Fruit fly (Drosophila melanogaster) whole organism, embryonic: ENCODE measurements around the gene crm.

Source experiments
- BEAF-32 ChIP-seq: fragments of 200-800 bp; sonication (Bioruptor generic); optimal IDR thresholded peaks from 3 replicates; lab custom pipeline; 2017; ENCODE audit warnings: missing biosample characterization, missing genetic modification characterization, mild to moderate bottlenecking, moderate library complexity, missing genetic modification reagents
- Bdp1 ChIP-seq: fragments of 200-800 bp; sonication (Bioruptor generic); optimal IDR thresholded peaks from 3 replicates; lab custom pipeline; 2016; ENCODE audit warnings: missing biosample characterization, missing genetic modification characterization
- CG10267 ChIP-seq: fragments of 200-800 bp; sonication (Bioruptor generic); optimal IDR thresholded peaks from 2 replicates; lab custom pipeline; 2018; ENCODE audit warnings: missing biosample characterization, mild to moderate bottlenecking, missing genetic modification characterization, moderate library complexity
- CG12942 ChIP-seq: fragments of 200-800 bp; sonication (Bioruptor generic); optimal IDR thresholded peaks from 3 replicates; lab custom pipeline; 2016; ENCODE audit warnings: missing biosample characterization, missing genetic modification characterization
- CG15514 ChIP-seq: fragments of 200-800 bp; sonication (Bioruptor generic); optimal IDR thresholded peaks from 3 replicates; lab custom pipeline; 2017; ENCODE audit warnings: missing biosample characterization, missing genetic modification characterization, mild to moderate bottlenecking, moderate library complexity, missing genetic modification reagents
- CG15601 ChIP-seq: fragments of 200-800 bp; sonication (Bioruptor generic); optimal IDR thresholded peaks from 3 replicates; lab custom pipeline; 2019; ENCODE audit warnings: missing biosample characterization, mild to moderate bottlenecking, missing genetic modification characterization, moderate library complexity
- CG1603 ChIP-seq: fragments of 200-800 bp; sonication (Bioruptor generic); optimal IDR thresholded peaks from 2 replicates; lab custom pipeline; 2019; ENCODE audit warnings: missing biosample characterization, mild to moderate bottlenecking, missing genetic modification characterization, moderate library complexity
- CG18764 ChIP-seq: fragments of 200-800 bp; sonication (Bioruptor generic); optimal IDR thresholded peaks from 3 replicates; lab custom pipeline; 2016; ENCODE audit warnings: missing biosample characterization, missing genetic modification characterization
- CG2116 ChIP-seq: fragments of 200-800 bp; sonication (Bioruptor generic); optimal IDR thresholded peaks from 3 replicates; lab custom pipeline; 2018; ENCODE audit warnings: missing biosample characterization, mild to moderate bottlenecking, missing genetic modification characterization
- CG30403 ChIP-seq: fragments of 200-800 bp; sonication (Bioruptor generic); optimal IDR thresholded peaks from 3 replicates; lab custom pipeline; 2016; ENCODE audit warnings: missing biosample characterization, missing genetic modification characterization
- CG31441 ChIP-seq: fragments of 200-800 bp; sonication (Bioruptor generic); IDR thresholded peaks from 2 replicates; pipeline ENCODE4 v1.3.6; 2022; ENCODE audit warnings: missing biosample characterization, missing genetic modification characterization
- CG34422 ChIP-seq: fragments of 200-800 bp; sonication (Bioruptor generic); IDR thresholded peaks from 3 replicates; pipeline ENCODE4 v1.3.6; 2022; ENCODE audit warnings: missing biosample characterization, missing genetic modification characterization
- CG8089 ChIP-seq: fragments of 200-800 bp; sonication (Bioruptor generic); optimal IDR thresholded peaks from 3 replicates; lab custom pipeline; 2016; ENCODE audit warnings: missing biosample characterization, missing genetic modification characterization
- CG8290 ChIP-seq, 3 experiments: fragments of 200-800 bp; sonication (Bioruptor generic); optimal IDR thresholded peaks; 2 replicates each; lab custom pipeline; 2016 to 2019; ENCODE audit warnings: missing biosample characterization in 3 of 3, missing genetic modification characterization in 3 of 3, mild to moderate bottlenecking in 2 of 3, moderate library complexity in 1 of 3
- Deaf1 ChIP-seq: fragments of 200-800 bp; optimal IDR thresholded peaks from 3 replicates; lab custom pipeline; 2019; ENCODE audit warnings: missing biosample characterization, mild to moderate bottlenecking, missing genetic modification characterization, moderate library complexity
- Dll ChIP-seq: fragments of 200-800 bp; sonication (Bioruptor generic); IDR thresholded peaks from 4 replicates; pipeline ENCODE4 v1.3.6; 2022; ENCODE audit warnings: missing biosample characterization, missing genetic modification characterization; ENCODE audit not compliant: partially characterized antibody
- Doc3 ChIP-seq: fragments of 200-800 bp; sonication (Bioruptor generic); IDR thresholded peaks from 3 replicates; pipeline ENCODE4 v1.3.6; 2022; ENCODE audit warnings: missing biosample characterization, missing genetic modification characterization; ENCODE audit not compliant: partially characterized antibody
- Dref ChIP-seq: fragments of 200-800 bp; sonication (Bioruptor generic); IDR thresholded peaks from 2 replicates; pipeline ENCODE4 v1.3.6; 2022; ENCODE audit warnings: missing biosample characterization, missing genetic modification characterization
- ERR ChIP-seq: fragments of 200-800 bp; sonication (Bioruptor generic); optimal IDR thresholded peaks from 2 replicates; lab custom pipeline; 2016; ENCODE audit warnings: missing biosample characterization, missing genetic modification characterization
- Ets97D ChIP-seq: fragments of 200-800 bp; sonication (Bioruptor generic); optimal IDR thresholded peaks from 3 replicates; lab custom pipeline; 2016; ENCODE audit warnings: missing biosample characterization, missing genetic modification characterization
- HLH4C ChIP-seq: fragments of 200-800 bp; sonication (Bioruptor generic); IDR thresholded peaks from 3 replicates; pipeline ENCODE4 v1.3.6; 2022; ENCODE audit warnings: missing biosample characterization, missing genetic modification characterization; ENCODE audit not compliant: partially characterized antibody
- MBD-R2 ChIP-seq: fragments of 200-800 bp; sonication (Bioruptor generic); IDR thresholded peaks from 2 replicates; pipeline ENCODE4 v1.3.6; 2022; ENCODE audit warnings: missing biosample characterization, missing genetic modification characterization
- MESR4 ChIP-seq: fragments of 200-800 bp; sonication (Bioruptor generic); optimal IDR thresholded peaks from 2 replicates; lab custom pipeline; 2018; ENCODE audit warnings: missing biosample characterization, mild to moderate bottlenecking, missing genetic modification characterization, moderate library complexity
- Med ChIP-seq: fragments of 200-800 bp; sonication (Bioruptor generic); peaks from one replicate; lab custom pipeline; 2016; ENCODE audit warnings: missing biosample characterization, missing genetic modification characterization, mild to moderate bottlenecking, inconsistent platforms, moderate library complexity
- Myb ChIP-seq: fragments of 200-800 bp; sonication (Bioruptor generic); optimal IDR thresholded peaks from 2 replicates; lab custom pipeline; 2016; ENCODE audit warnings: missing biosample characterization, missing genetic modification characterization
- Oli ChIP-seq: fragments of 200-800 bp; sonication (Bioruptor generic); optimal IDR thresholded peaks from 2 replicates; lab custom pipeline; 2018; ENCODE audit warnings: missing biosample characterization, mild to moderate bottlenecking, missing genetic modification characterization, moderate library complexity
- Ravus ChIP-seq: fragments of 200-800 bp; sonication (Bioruptor generic); IDR thresholded peaks from 2 replicates; pipeline ENCODE4 v1.3.6; 2022; ENCODE audit warnings: missing biosample characterization, missing genetic modification characterization
- Scr ChIP-seq: fragments of 200-800 bp; sonication (Bioruptor generic); IDR thresholded peaks from 2 replicates; pipeline ENCODE4 v1.3.6; 2022; ENCODE audit warnings: missing biosample characterization, missing genetic modification characterization; ENCODE audit not compliant: partially characterized antibody
- Sry-β ChIP-seq: fragments of 200-800 bp; sonication (Bioruptor generic); optimal IDR thresholded peaks from 2 replicates; lab custom pipeline; 2018; ENCODE audit warnings: missing biosample characterization, mild to moderate bottlenecking, missing genetic modification characterization, moderate library complexity
- Sry-δ ChIP-seq: fragments of 200-800 bp; sonication (Bioruptor generic); optimal IDR thresholded peaks from 2 replicates; lab custom pipeline; 2016; ENCODE audit warnings: missing biosample characterization, missing genetic modification characterization
- ac ChIP-seq: fragments of 200-800 bp; sonication (Bioruptor generic); optimal IDR thresholded peaks from 3 replicates; lab custom pipeline; 2017; ENCODE audit warnings: missing biosample characterization, mild to moderate bottlenecking, missing genetic modification characterization
- amos ChIP-seq: fragments of 200-800 bp; sonication (Bioruptor generic); IDR thresholded peaks from 2 replicates; pipeline ENCODE4 v1.3.6; 2022; ENCODE audit warnings: missing biosample characterization, missing genetic modification characterization; ENCODE audit not compliant: partially characterized antibody
- ato ChIP-seq: fragments of 200-800 bp; sonication (Bioruptor generic); IDR thresholded peaks from 2 replicates; pipeline ENCODE4 v1.3.6; 2022; ENCODE audit warnings: missing biosample characterization, missing genetic modification characterization; ENCODE audit not compliant: partially characterized antibody
- crol ChIP-seq: fragments of 200-800 bp; sonication (Bioruptor generic); IDR thresholded peaks from 2 replicates; pipeline ENCODE4 v1.3.6; 2022; ENCODE audit warnings: missing biosample characterization, missing genetic modification characterization
- esg ChIP-seq: fragments of 200-800 bp; sonication (Bioruptor generic); conservative IDR thresholded peaks from 2 replicates; pipeline ENCODE4 v1.3.6; 2022; ENCODE audit warnings: missing biosample characterization, missing genetic modification characterization
- gce ChIP-seq: fragments of 200-800 bp; sonication (Bioruptor generic); IDR thresholded peaks from 3 replicates; pipeline ENCODE4 v1.3.6; 2022; ENCODE audit warnings: missing biosample characterization, missing genetic modification characterization
- gfzf ChIP-seq: fragments of 200-800 bp; sonication (Bioruptor generic); optimal IDR thresholded peaks from 2 replicates; lab custom pipeline; 2016; ENCODE audit warnings: missing biosample characterization, mild to moderate bottlenecking, missing genetic modification characterization, moderate library complexity
- prd ChIP-seq, 3 experiments: fragments of >200 bp in 2 of 3; fragments of 200-800 bp in 1 of 3; sonication (Bioruptor generic) in 1 of 3; optimal IDR thresholded peaks in 2 of 3; IDR thresholded peaks in 1 of 3; 2 replicates in 2 of 3; 3 replicates in 1 of 3; pipeline versions ENCODE4 v1.3.6 to Lab custom; 2017 to 2022; ENCODE audit warnings: missing biosample characterization in 1 of 3, missing genetic modification characterization in 1 of 3
- pros ChIP-seq: fragments of 200-800 bp; sonication (Bioruptor generic); optimal IDR thresholded peaks from 3 replicates; lab custom pipeline; 2019; ENCODE audit warnings: missing biosample characterization, mild to moderate bottlenecking, missing genetic modification characterization, moderate library complexity
- pzg ChIP-seq: fragments of 200-800 bp; sonication (Bioruptor generic); optimal IDR thresholded peaks from 3 replicates; lab custom pipeline; 2018; ENCODE audit warnings: missing biosample characterization, mild to moderate bottlenecking, missing genetic modification characterization, moderate library complexity
- slbo ChIP-seq: fragments of 200-800 bp; sonication (Bioruptor generic); IDR thresholded peaks from 2 replicates; pipeline ENCODE4 v1.3.6; 2022; ENCODE audit warnings: missing biosample characterization, missing genetic modification characterization
- sna ChIP-seq: fragments of 200-800 bp; sonication (Bioruptor generic); IDR thresholded peaks from 2 replicates; pipeline ENCODE4 v1.3.6; 2022; ENCODE audit warnings: missing biosample characterization, missing genetic modification characterization; ENCODE audit not compliant: partially characterized antibody
- stwl ChIP-seq: fragments of 200-800 bp; sonication (Bioruptor generic); optimal IDR thresholded peaks from 3 replicates; lab custom pipeline; 2018; ENCODE audit warnings: missing biosample characterization, mild to moderate bottlenecking, missing genetic modification characterization, moderate library complexity

crm gene

DNA sequence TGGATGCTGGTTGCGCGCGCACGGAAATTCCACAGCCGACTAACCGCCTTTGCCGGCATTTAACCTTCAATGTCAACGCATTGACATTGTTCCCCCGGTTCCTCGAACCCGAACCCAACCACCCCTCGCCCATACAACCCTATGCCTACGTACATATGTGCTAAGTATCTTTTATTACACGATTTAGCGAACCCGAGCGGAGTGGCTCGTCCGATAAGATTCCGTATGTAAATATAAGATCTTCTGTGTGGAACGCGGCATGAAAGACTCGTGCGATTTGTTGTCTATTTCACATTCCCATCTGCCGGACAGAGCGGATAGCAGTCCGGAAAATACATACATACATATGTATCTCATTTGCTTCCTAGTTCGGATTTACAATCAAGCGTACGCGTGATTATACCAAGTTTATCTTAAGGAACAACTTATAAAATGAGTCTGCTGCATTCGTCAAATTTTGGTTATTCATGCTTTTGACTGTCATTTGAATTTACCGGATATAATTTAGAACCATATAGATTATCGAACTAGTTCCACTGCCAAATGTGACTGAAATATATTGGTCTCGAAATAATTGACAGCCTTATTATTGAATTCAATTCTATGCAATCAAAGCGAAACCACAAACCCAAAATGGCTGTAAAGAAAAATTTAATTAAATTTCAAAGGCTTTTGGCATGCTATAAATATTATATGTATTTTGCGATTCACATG lies 31.0 kb downstream of the crm start, which contains the start of gene CG2680:
CG2680 (minus strand) TSS at position 51 of the 714 bp plus-strand sequence.
- peak; percentile 39 for TF ChIP-seq ERR (GFP tag; lab: Kevin White, UChicago)
- TF ChIP-seq Deaf1 (tag; lab: Kevin White, UChicago), result peak; percentile 33
- peak; percentile 55 for TF ChIP-seq CG15601 (tag; lab: Kevin White, UChicago)
- no peak for TF ChIP-seq CG1603 (tag; lab: Kevin White, UChicago)
- TF ChIP-seq CG31441 (GFP tag; lab: Robert Waterston, UW), result 0 out of 2 replicates have a peak, but pooled peaks have one; percentile 4
- TF ChIP-seq CG10267 (tag; lab: Kevin White, UChicago), result no peak
- TF ChIP-seq CG15514 (GFP tag; lab: Kevin White, UChicago), result peak; percentile 98
- no peak for TF ChIP-seq ato (GFP tag; lab: Robert Waterston, UW)
- TF ChIP-seq CG2116, result no peak
- 0 out of 2 replicates have a peak, but pooled peaks have one; percentile 34 for TF ChIP-seq crol (GFP tag; lab: Robert Waterston, UW)
- peak; percentile 41 for TF ChIP-seq Ets97D (GFP tag; lab: Kevin White, UChicago)
- TF ChIP-seq gce (GFP tag; lab: Robert Waterston, UW), result no peak
- TF ChIP-seq stwl (tag; lab: Kevin White, UChicago), result peak; percentile 3
- TF ChIP-seq BEAF-32 (GFP tag; lab: Kevin White, UChicago), result no peak
- peak; percentile 64 for TF ChIP-seq Med

DNA sequence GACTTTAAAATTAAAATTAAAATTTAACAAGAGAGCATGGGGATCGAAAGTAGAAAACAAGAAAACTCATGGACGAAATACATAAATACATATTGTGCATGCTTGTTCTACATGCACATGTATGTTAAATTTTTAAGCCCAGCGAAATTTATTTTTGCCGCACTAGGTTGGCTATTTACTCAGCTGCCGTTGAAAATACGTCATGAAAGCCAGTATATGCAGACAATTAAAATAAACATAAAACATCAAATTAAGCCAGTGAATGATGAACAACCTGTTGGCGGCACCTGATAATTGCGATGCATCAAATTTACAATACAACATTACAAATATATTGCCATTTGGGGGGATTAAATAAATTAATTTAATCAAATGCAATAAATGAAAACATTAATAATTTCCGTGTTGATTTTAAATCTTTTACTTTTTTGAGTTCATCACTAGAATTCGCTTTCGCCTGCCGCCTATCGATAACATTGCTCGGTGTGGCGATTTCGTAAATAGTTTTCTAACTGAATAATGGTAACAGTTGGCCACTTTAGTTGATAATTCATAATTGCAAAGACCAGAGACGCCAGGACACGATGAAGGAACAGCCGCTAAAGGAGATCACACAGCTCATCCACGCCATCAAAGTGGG lies 34.3 kb downstream of the crm start, which contains the start of gene eIF2Bbeta:
eIF2Bbeta (plus strand) TSS at position 438 of the 640 bp plus-strand sequence.
- TF ChIP-seq Bdp1 (GFP tag; lab: Kevin White, UChicago) (no peak), slbo (GFP tag; lab: Robert Waterston, UW) (0 out of 2 replicates have a peak, but pooled peaks have one; percentile 3), amos (GFP tag; lab: Robert Waterston, UW) (peak; percentile 45), sna (GFP tag; lab: Robert Waterston, UW) (peak; percentile 17; the same call in 1 of the 2 replicates), Dll (GFP tag; lab: Robert Waterston, UW) (0 out of 4 replicates have a peak, but pooled peaks have one; percentile 30), CG15514 (GFP tag; lab: Kevin White, UChicago) (peak; percentile 27), CG1603 (tag; lab: Kevin White, UChicago) (peak; percentile 5), BEAF-32 (GFP tag; lab: Kevin White, UChicago) (peak; percentile 60), pros (GFP tag; lab: Kevin White, UChicago) (no peak), gfzf (GFP tag; lab: Kevin White, UChicago) (peak; percentile 31), MESR4 (GFP tag; lab: Kevin White, UChicago) (peak; percentile 56), Sry-β (GFP tag; lab: Kevin White, UChicago) (peak; percentile 87), CG12942 (GFP tag; lab: Kevin White, UChicago) (no peak), CG34422 (no peak), Scr (GFP tag; lab: Robert Waterston, UW) (0 out of 2 replicates have a peak, but pooled peaks have one; percentile 21), CG30403 (GFP tag; lab: Kevin White, UChicago) (no peak), Doc3 (GFP tag; lab: Robert Waterston, UW) (0 out of 3 replicates have a peak, but pooled peaks have one; percentile 20), CG18764 (no peak), CG8290 (GFP tag; optimal IDR thresholded peaks at IDR 0.05; lab: Kevin White, UChicago) (no peak), CG8290 (tag; optimal IDR thresholded peaks at IDR 0.05; lab: Kevin White, UChicago) (peak in 1 of 2 experiments; percentile 15), MBD-R2 (GFP tag; lab: Robert Waterston, UW) (peak; percentile 44; the same call in 1 of the 2 replicates), ac (GFP tag; lab: Kevin White, UChicago) (no peak), prd (optimal IDR thresholded peaks at IDR 0.05; lab: Kevin White, UChicago) (no peak), prd (GFP tag; IDR thresholded peaks at IDR 0.05; lab: Robert Waterston, UW) (0 out of 3 replicates have a peak, but pooled peaks have one; percentile 30), Sry-δ (peak; percentile 39), HLH4C (0 out of 3 replicates have a peak, but pooled peaks have one; percentile 16), pzg (GFP tag; lab: Kevin White, UChicago) (peak; percentile 4), esg (GFP tag; lab: Robert Waterston, UW) (0 out of 2 replicates have a peak, but pooled peaks have one; percentile 14), CG8089 (GFP tag; lab: Kevin White, UChicago) (no peak), Dref (GFP tag; lab: Robert Waterston, UW) (peak; percentile 62), Ravus (GFP tag; lab: Robert Waterston, UW) (no peak), Oli (no peak), Myb (GFP tag; lab: Kevin White, UChicago) (peak; percentile 3)
